Worm (Caenorhabditis elegans) whole organism, mixed stage, embryonic: ENCODE measurements around the gene pqn-27.

ENCODE experiments used
- blmp-1 ChIP-seq: fragments of 150-350 bp; optimal IDR thresholded peaks from 2 replicates; lab custom pipeline; 2014; ENCODE audit warnings: missing biosample characterization, missing genetic modification characterization
- ces-1 ChIP-seq: fragments of 150-350 bp; optimal IDR thresholded peaks from 2 replicates; lab custom pipeline; 2014; ENCODE audit warnings: missing biosample characterization, missing genetic modification reagents, missing genetic modification characterization
- mab-5 ChIP-seq: fragments of 150-350 bp; optimal IDR thresholded peaks from 2 replicates; lab custom pipeline; 2014; ENCODE audit warnings: missing biosample characterization, missing genetic modification characterization
- mep-1 ChIP-seq: fragments of 150-350 bp; optimal IDR thresholded peaks from 2 replicates; lab custom pipeline; 2017; ENCODE audit warnings: missing biosample characterization, missing genetic modification reagents, missing genetic modification characterization, inconsistent platforms
- nhr-12 ChIP-seq: fragments of 150-350 bp; optimal IDR thresholded peaks from 2 replicates; lab custom pipeline; 2014; ENCODE audit warnings: missing biosample characterization, missing genetic modification characterization
- nhr-28 ChIP-seq: fragments of 150-350 bp; optimal IDR thresholded peaks from 2 replicates; lab custom pipeline; 2014; ENCODE audit warnings: missing biosample characterization, missing genetic modification characterization
- sem-2 ChIP-seq: fragments of 200-800 bp; sonication (Bioruptor generic); optimal IDR thresholded peaks from 2 replicates; lab custom pipeline; 2018; ENCODE audit warnings: mild to moderate bottlenecking, missing genetic modification characterization, missing compliant biosample characterization

- TF ChIP-seq mep-1 (tag; lab: Kevin White, UChicago) (no peak), nhr-12 (tag; lab: Kevin White, UChicago) (no peak), mab-5 (tag; lab: Kevin White, UChicago) (no peak), blmp-1 (no peak), nhr-28 (tag; lab: Kevin White, UChicago) (no peak), sem-2 (no peak), ces-1 (GFP tag; lab: Kevin White, UChicago) (no peak)
Measured at ce11 chrII:13444307-13444706, 16.1 kb downstream of the pqn-27 start.
